Worm (Caenorhabditis elegans) whole organism, late embryonic: ENCODE results near the gene mut-15.

Experiments
- K02D7.2 ChIP-seq: sonication (generic microtip); optimal IDR thresholded peaks from 2 replicates; lab custom pipeline; 2017; ENCODE audit warnings: mild to moderate bottlenecking, missing genetic modification characterization, missing compliant biosample characterization
- ets-4 ChIP-seq: sonication (generic microtip); optimal IDR thresholded peaks from 2 replicates; lab custom pipeline; 2016; ENCODE audit warnings: missing genetic modification characterization, missing compliant biosample characterization
- madf-2 ChIP-seq: sonication (generic microtip); optimal IDR thresholded peaks from 2 replicates; lab custom pipeline; 2017; ENCODE audit warnings: missing genetic modification characterization, missing compliant biosample characterization
- pag-3 ChIP-seq: sonication (generic microtip); optimal IDR thresholded peaks from 2 replicates; lab custom pipeline; 2016; ENCODE audit warnings: missing compliant biosample characterization, missing genetic modification characterization, borderline replicate concordance
- pha-4 ChIP-seq: fragments of 150-350 bp; optimal IDR thresholded peaks from 2 replicates; lab custom pipeline; 2018; ENCODE audit warnings: missing biosample characterization, missing genetic modification reagents, missing genetic modification characterization
- ttx-3 ChIP-seq: sonication (generic microtip); optimal IDR thresholded peaks from 2 replicates; lab custom pipeline; 2016; ENCODE audit warnings: missing genetic modification reagents, missing genetic modification characterization, missing compliant biosample characterization
- unc-86 ChIP-seq: sonication (generic microtip); optimal IDR thresholded peaks from 2 replicates; lab custom pipeline; 2016; ENCODE audit warnings: missing genetic modification characterization, missing compliant biosample characterization
- ztf-16 ChIP-seq: sonication (generic microtip); optimal IDR thresholded peaks from 2 replicates; lab custom pipeline; 2017; ENCODE audit warnings: missing genetic modification characterization, missing compliant biosample characterization

- no peak for TF ChIP-seq pha-4 (tag; lab: Kevin White, UChicago)
- no peak for TF ChIP-seq K02D7.2 (tag; lab: Kevin White, UChicago)
- TF ChIP-seq ets-4 (tag; lab: Kevin White, UChicago) = no peak
- no peak for TF ChIP-seq ztf-16 (tag; lab: Kevin White, UChicago)
- no peak for TF ChIP-seq unc-86 (tag; lab: Kevin White, UChicago)
- TF ChIP-seq ttx-3 (tag; lab: Kevin White, UChicago) = no peak
- no peak for TF ChIP-seq pag-3 (tag; lab: Kevin White, UChicago)
- no peak for TF ChIP-seq madf-2 (tag; lab: Kevin White, UChicago)
Measured at ce11 chrV:14978205-14978751, 24.1 kb upstream of the mut-15 start, which contains the start of the genes grd-12 and F02D8.1.
